Worm (Caenorhabditis elegans) whole organism, late embryonic: Measurements from ENCODE around the gene T07D4.5.

Experiments used
- ceh-24 ChIP-seq: sonication (generic microtip); optimal IDR thresholded peaks from 2 replicates; lab custom pipeline; 2016; ENCODE audit warnings: mild to moderate bottlenecking, missing genetic modification characterization, missing compliant biosample characterization
- lin-11 ChIP-seq: fragments of 200-800 bp; sonication (Bioruptor generic); optimal IDR thresholded peaks from 2 replicates; lab custom pipeline; 2018; ENCODE audit warnings: mild to moderate bottlenecking, missing genetic modification characterization, missing compliant biosample characterization

DNA sequence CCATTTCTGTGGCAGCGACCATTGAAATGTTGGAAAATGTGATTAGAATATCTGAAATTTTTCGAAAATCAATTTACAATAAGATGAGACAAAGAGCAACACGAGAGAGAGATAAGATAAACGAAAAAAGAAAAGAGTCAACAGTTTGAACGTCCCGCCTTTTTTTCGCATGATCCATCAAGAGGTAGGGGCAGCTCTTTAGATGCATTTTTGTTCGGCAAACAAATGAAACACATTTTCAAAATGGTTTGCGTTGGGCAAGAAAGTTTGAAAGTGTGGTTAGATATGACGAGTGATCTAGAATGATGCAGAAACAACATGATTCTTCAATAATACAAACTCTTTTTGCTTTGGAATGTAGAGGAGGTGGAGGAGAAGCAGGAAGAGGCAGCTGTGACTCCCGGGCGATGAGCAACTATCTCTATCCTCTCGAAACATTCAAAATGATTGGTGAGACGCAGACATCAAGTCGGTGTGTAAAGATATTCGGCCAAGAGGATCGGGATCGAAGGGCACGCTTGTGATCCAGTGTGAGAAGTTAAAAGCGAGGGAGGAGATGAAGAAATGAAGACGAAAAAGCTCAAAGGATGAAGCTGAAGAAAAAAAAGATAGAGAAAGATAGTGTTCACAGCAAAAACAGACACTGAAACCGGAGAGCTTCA, 39.5 kb downstream of the T07D4.5 start, which contains the start of gene F46C5.6:
- no peak for TF ChIP-seq lin-11 (tag; lab: Kevin White, UChicago)
- TF ChIP-seq ceh-24 (tag; lab: Kevin White, UChicago) = no peak
